Worm (Caenorhabditis elegans): Measurements from ENCODE around the gene sly-1.

sly-1 gene

ce11 chrIII:10505182-10505581 lies 1.7 kb upstream of the sly-1 start, which contains the start of the genes taf-11.3 and urm-1 (continued):
- TF ChIP-seq egl-13 (tag; optimal IDR thresholded peaks at IDR 0.05) (peak; percentile 60), mab-9 (GFP tag; IDR thresholded peaks at IDR 0.05) (no peak), aly-2 (tag; optimal IDR thresholded peaks at IDR 0.05) (peak; percentile 1), nhr-47 (tag; optimal IDR thresholded peaks at IDR 0.05) (peak; percentile 80), ama-1 (optimal IDR thresholded peaks at IDR 0.05) (no peak)

DNA sequence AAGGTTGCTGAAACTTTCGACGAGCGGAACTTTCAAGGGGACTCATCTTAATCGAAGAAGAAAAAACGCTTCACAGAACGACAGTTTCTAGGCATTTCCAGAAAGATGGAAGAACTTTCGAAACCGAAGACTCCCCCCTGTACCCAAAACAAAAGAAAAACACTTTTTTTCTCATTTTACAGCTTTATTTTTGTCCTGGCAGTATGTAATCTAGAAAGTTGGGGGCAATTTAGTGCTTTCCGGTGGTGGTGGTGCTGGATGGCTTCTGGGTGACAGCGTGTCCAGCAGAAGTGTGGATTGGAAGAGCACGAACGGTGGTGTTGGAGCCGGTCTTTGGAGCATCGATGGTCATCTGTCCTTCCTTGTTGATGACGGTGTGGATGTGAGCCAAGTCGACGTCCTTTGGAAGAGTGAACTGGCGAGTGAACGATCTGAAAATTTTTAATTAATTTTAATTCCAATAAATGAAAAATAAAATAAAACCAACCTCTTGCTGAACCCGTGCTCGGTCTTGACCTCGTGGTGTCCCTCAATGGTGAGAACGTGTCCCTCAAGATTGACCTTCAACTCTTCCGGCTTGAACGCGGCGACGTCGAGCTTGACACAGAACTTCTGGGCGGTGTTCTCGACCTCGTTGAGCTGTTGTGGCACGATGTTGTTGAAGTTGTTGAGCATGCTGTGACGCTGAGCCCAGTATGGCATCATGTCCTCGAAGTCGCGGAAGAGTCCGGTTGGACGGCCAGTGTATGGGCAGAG lies 737 bp upstream of the sly-1 start:
- TF ChIP-seq efl-1 (optimal IDR thresholded peaks at IDR 0.05) (no peak), efl-1 (GFP tag; optimal IDR thresholded peaks at IDR 0.05 in 1 of 2) (peak in 1 of 2 experiments; percentile 1), swsn-7 (tag; optimal IDR thresholded peaks at IDR 0.05) (no peak)

DNA sequence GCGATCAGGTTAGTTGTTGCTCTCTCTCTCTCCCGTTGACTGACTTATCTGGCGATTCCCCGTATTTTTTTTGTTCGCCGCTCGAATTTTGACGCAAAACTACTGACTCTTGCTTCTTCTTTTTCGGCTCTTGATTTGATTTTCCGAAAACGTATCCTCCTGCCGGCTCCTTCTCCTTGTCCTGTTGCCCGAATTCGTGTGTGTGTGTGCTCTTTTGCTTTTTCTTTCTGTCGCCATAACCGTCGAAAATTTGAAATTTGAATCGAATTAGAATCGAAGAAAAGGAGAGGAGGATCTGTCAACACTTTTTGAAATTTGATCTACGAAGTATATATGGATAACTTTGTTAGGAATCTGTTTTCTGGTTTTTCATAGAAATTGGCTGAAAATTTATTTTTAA lies 5.7 kb downstream of the sly-1 start:
- TF ChIP-seq ces-1 (GFP tag; optimal IDR thresholded peaks at IDR 0.05) (no peak), lin-14 (GFP tag; optimal IDR thresholded peaks at IDR 0.05) (peak; percentile 30), jun-1 (tag; optimal IDR thresholded peaks at IDR 0.05) (no peak), fkh-10 (GFP tag; optimal IDR thresholded peaks at IDR 0.05) (peak; percentile 80), xbp-1 (tag; optimal IDR thresholded peaks at IDR 0.05) (no peak)

ce11 chrIII:10515751-10516150 lies 8.9 kb downstream of the sly-1 start:
- peak; percentile 18 for TF ChIP-seq unc-86 (tag; optimal IDR thresholded peaks at IDR 0.05)
- no peak for TF ChIP-seq efl-1 (optimal IDR thresholded peaks at IDR 0.05)
- TF ChIP-seq efl-1 (GFP tag; optimal IDR thresholded peaks at IDR 0.05 in 1 of 2): peak in 1 of 2 experiments; percentile 84
- TF ChIP-seq swsn-7 (tag; optimal IDR thresholded peaks at IDR 0.05): no peak
- TF ChIP-seq fkh-10 (GFP tag; optimal IDR thresholded peaks at IDR 0.05): peak; percentile 41
- no peak for TF ChIP-seq vab-15 (tag; optimal IDR thresholded peaks at IDR 0.05)
- TF ChIP-seq lin-14 (GFP tag; optimal IDR thresholded peaks at IDR 0.05): peak; percentile 62

DNA sequence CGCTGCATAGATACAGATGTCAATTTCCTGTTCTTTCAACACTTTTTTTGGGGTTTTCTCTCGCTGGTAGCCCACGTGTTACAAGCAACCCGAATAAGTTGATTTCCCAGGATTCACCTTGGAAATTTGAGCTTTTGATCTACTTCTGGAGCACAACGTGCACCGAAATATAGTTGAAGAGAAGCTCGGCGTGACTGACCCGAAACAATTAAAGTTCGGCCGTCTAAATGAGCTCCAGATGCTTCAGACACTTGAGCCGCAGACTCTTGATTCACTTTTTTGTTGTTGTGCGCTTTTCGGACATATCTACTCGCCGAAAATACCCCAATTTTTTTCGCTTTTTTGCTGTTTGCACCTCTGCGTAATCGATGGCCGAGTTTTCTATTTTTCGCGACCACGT lies 12.0 kb downstream of the sly-1 start:
- TF ChIP-seq snu-23 (GFP tag; optimal IDR thresholded peaks at IDR 0.05) (no peak), nhr-85 (tag) (peak; percentile 38), unc-98 (GFP tag; IDR thresholded peaks at IDR 0.05) (no peak), nhr-28 (tag; optimal IDR thresholded peaks at IDR 0.05) (no peak), dsc-1 (tag; optimal IDR thresholded peaks at IDR 0.05) (peak; percentile 80), egl-13 (tag; optimal IDR thresholded peaks at IDR 0.05) (no peak), irx-1 (tag; optimal IDR thresholded peaks at IDR 0.05) (no peak), sup-37 (GFP tag; optimal IDR thresholded peaks at IDR 0.05) (no peak), tbx-2 (tag; optimal IDR thresholded peaks at IDR 0.05) (no peak), fkh-4 (tag; optimal IDR thresholded peaks at IDR 0.05; ENCODE audit: borderline replicate concordance) (peak; percentile 62), lin-35 (GFP tag; optimal IDR thresholded peaks at IDR 0.05) (no peak), hlh-4 (tag; optimal IDR thresholded peaks at IDR 0.05) (no peak), fkh-8 (tag; optimal IDR thresholded peaks at IDR 0.05) (no peak), nhr-237 (tag; optimal IDR thresholded peaks at IDR 0.05) (no peak), nhr-77 (tag; optimal IDR thresholded peaks at IDR 0.05) (no peak), dpl-1 (GFP tag; optimal IDR thresholded peaks at IDR 0.05) (no peak), nhr-20 (tag; optimal IDR thresholded peaks at IDR 0.05) (no peak), zag-1 (tag; optimal IDR thresholded peaks at IDR 0.05) (no peak), pqm-1 (tag; optimal IDR thresholded peaks at IDR 0.05) (no peak), C34B4.2 (tag; optimal IDR thresholded peaks at IDR 0.05) (no peak), C04F5.9 (tag; optimal IDR thresholded peaks at IDR 0.05) (no peak)

All from whole organism, L1 larva.